Fruit fly (Drosophila melanogaster) whole organism, embryonic: ENCODE measurements around the gene lectin-28C.

Experiments
- Atf6 ChIP-seq: fragments of 200-800 bp; sonication (Bioruptor generic); IDR thresholded peaks from 2 replicates; pipeline ENCODE4 v1.3.6; 2022; ENCODE audit warnings: missing biosample characterization, missing genetic modification characterization
- B-H2 ChIP-seq: fragments of 200-800 bp; sonication (Bioruptor generic); optimal IDR thresholded peaks from 2 replicates; lab custom pipeline; 2018; ENCODE audit warnings: missing biosample characterization, mild to moderate bottlenecking, missing genetic modification characterization
- Blimp-1 ChIP-seq: fragments of 200-800 bp; sonication (Bioruptor generic); optimal IDR thresholded peaks from 3 replicates; lab custom pipeline; 2018; ENCODE audit warnings: missing biosample characterization, missing genetic modification characterization, mild to moderate bottlenecking, moderate library complexity, missing genetic modification reagents
- CG10654 ChIP-seq: fragments of 200-800 bp; sonication (Bioruptor generic); optimal IDR thresholded peaks from 2 replicates; lab custom pipeline; 2016; ENCODE audit warnings: missing biosample characterization, missing genetic modification characterization
- CG10959 ChIP-seq: fragments of 200-800 bp; sonication (Bioruptor generic); IDR thresholded peaks from 2 replicates; pipeline ENCODE4 v1.3.6; 2022; ENCODE audit warnings: missing biosample characterization, missing genetic modification characterization
- CG11456 ChIP-seq: fragments of 200-800 bp; sonication (Bioruptor generic); IDR thresholded peaks from 3 replicates; pipeline ENCODE4 v1.3.6; 2022; ENCODE audit warnings: missing biosample characterization, missing genetic modification characterization
- CG11723 ChIP-seq: fragments of 200-800 bp; sonication (Bioruptor generic); optimal IDR thresholded peaks from 2 replicates; lab custom pipeline; 2017; ENCODE audit warnings: missing biosample characterization, mild to moderate bottlenecking, missing genetic modification characterization
- CG12391 ChIP-seq: fragments of 200-800 bp; sonication (Bioruptor generic); optimal IDR thresholded peaks from 3 replicates; lab custom pipeline; 2018; ENCODE audit warnings: missing biosample characterization, mild to moderate bottlenecking, missing genetic modification characterization, moderate library complexity
- CG12769 ChIP-seq: fragments of 200-800 bp; sonication (Bioruptor generic); optimal IDR thresholded peaks from 2 replicates; lab custom pipeline; 2019; ENCODE audit warnings: missing biosample characterization, mild to moderate bottlenecking, missing genetic modification characterization, moderate library complexity
- CG13296 ChIP-seq: fragments of 200-800 bp; sonication (Bioruptor generic); optimal IDR thresholded peaks from 3 replicates; lab custom pipeline; 2018; ENCODE audit warnings: missing biosample characterization, mild to moderate bottlenecking, missing genetic modification characterization
- CG13894 ChIP-seq: fragments of 200-800 bp; sonication (Bioruptor generic); optimal IDR thresholded peaks from 3 replicates; lab custom pipeline; 2018; ENCODE audit warnings: missing biosample characterization, mild to moderate bottlenecking, missing genetic modification characterization, moderate library complexity
- CG15479 ChIP-seq: fragments of 200-800 bp; sonication (Bioruptor generic); optimal IDR thresholded peaks from 3 replicates; lab custom pipeline; 2019; ENCODE audit warnings: missing biosample characterization, mild to moderate bottlenecking, missing genetic modification characterization, moderate library complexity
- CG15696 ChIP-seq: fragments of 200-800 bp; sonication (Bioruptor generic); optimal IDR thresholded peaks from 2 replicates; lab custom pipeline; 2019; ENCODE audit warnings: missing biosample characterization, mild to moderate bottlenecking, missing genetic modification characterization, moderate library complexity
- CG2129 ChIP-seq: fragments of 200-800 bp; sonication (Bioruptor generic); IDR thresholded peaks from 2 replicates; pipeline ENCODE4 v1.3.6; 2022; ENCODE audit warnings: missing biosample characterization, missing genetic modification characterization; ENCODE audit not compliant: partially characterized antibody
- CG2199 ChIP-seq: fragments of 200-800 bp; sonication (Bioruptor generic); IDR thresholded peaks from 3 replicates; pipeline ENCODE4 v1.3.6; 2022; ENCODE audit warnings: missing biosample characterization, missing genetic modification characterization
- CG2875 ChIP-seq: fragments of 200-800 bp; sonication (Bioruptor generic); optimal IDR thresholded peaks from 2 replicates; lab custom pipeline; 2017; ENCODE audit warnings: missing biosample characterization, mild to moderate bottlenecking, missing genetic modification characterization, missing genetic modification reagents
- CG3281 ChIP-seq: fragments of 200-800 bp; sonication (Bioruptor generic); optimal IDR thresholded peaks from 3 replicates; lab custom pipeline; 2017; ENCODE audit warnings: missing biosample characterization, mild to moderate bottlenecking, missing genetic modification characterization
- CG4360 ChIP-seq: fragments of 200-800 bp; sonication (Bioruptor generic); IDR thresholded peaks from 2 replicates; pipeline ENCODE4 v1.3.6; 2022; ENCODE audit warnings: missing biosample characterization, missing genetic modification characterization
- CG6765 ChIP-seq: fragments of 200-800 bp; sonication (Bioruptor generic); optimal IDR thresholded peaks from 3 replicates; lab custom pipeline; 2017; ENCODE audit warnings: missing biosample characterization, mild to moderate bottlenecking, missing genetic modification characterization
- CG8478 ChIP-seq: fragments of >200 bp; optimal IDR thresholded peaks from 2 replicates; lab custom pipeline; 2018
- CG9727 ChIP-seq: fragments of 200-800 bp; sonication (Bioruptor generic); optimal IDR thresholded peaks from 3 replicates; lab custom pipeline; 2017; ENCODE audit warnings: missing biosample characterization, mild to moderate bottlenecking, missing genetic modification characterization
- D19A ChIP-seq: fragments of 200-800 bp; optimal IDR thresholded peaks from 3 replicates; lab custom pipeline; 2019; ENCODE audit warnings: missing biosample characterization, mild to moderate bottlenecking, missing genetic modification characterization, moderate library complexity
- HLH3B ChIP-seq: fragments of 200-800 bp; sonication (Bioruptor generic); IDR thresholded peaks from 2 replicates; pipeline ENCODE4 v1.3.6; 2022; ENCODE audit warnings: missing biosample characterization, missing genetic modification characterization
- HmgD ChIP-seq: fragments of 200-800 bp; sonication (Bioruptor generic); optimal IDR thresholded peaks from 3 replicates; lab custom pipeline; 2016; ENCODE audit warnings: missing biosample characterization, missing genetic modification characterization
- Hmr ChIP-seq: fragments of 200-800 bp; sonication (Bioruptor generic); optimal IDR thresholded peaks from 3 replicates; lab custom pipeline; 2017; ENCODE audit warnings: mild to moderate bottlenecking, missing biosample characterization, missing genetic modification reagents, missing genetic modification characterization
- Kr ChIP-seq: fragments of 200-800 bp; sonication (Bioruptor generic); optimal IDR thresholded peaks from 2 replicates; lab custom pipeline; 2017; ENCODE audit warnings: missing biosample characterization, mild to moderate bottlenecking, missing genetic modification characterization
- Meics ChIP-seq: fragments of 200-800 bp; sonication (Bioruptor generic); optimal IDR thresholded peaks from 2 replicates; lab custom pipeline; 2017; ENCODE audit warnings: missing biosample characterization, mild to moderate bottlenecking, missing genetic modification characterization
- Mrtf ChIP-seq: fragments of 200-800 bp; sonication (Bioruptor generic); IDR thresholded peaks from 3 replicates; pipeline ENCODE4 v1.3.6; 2022; ENCODE audit warnings: missing biosample characterization, missing genetic modification characterization
- Sin3A ChIP-seq: fragments of >200 bp; optimal IDR thresholded peaks from 2 replicates; lab custom pipeline; 2018
- Tbp ChIP-seq: fragments of >200 bp; optimal IDR thresholded peaks from 2 replicates; lab custom pipeline; 2018; ENCODE audit warnings: missing biosample characterization, missing genetic modification characterization
- bsh ChIP-seq, 2 experiments: fragments of 200-800 bp; sonication (Bioruptor generic); optimal IDR thresholded peaks; 2 replicates each; lab custom pipeline; 2017 to 2018; ENCODE audit warnings: mild to moderate bottlenecking in 2 of 2, missing biosample characterization in 2 of 2, missing genetic modification characterization in 2 of 2, moderate library complexity in 1 of 2
- caup ChIP-seq: fragments of 200-800 bp; sonication (Bioruptor generic); optimal IDR thresholded peaks from 3 replicates; lab custom pipeline; 2017; ENCODE audit warnings: missing biosample characterization, mild to moderate bottlenecking, missing genetic modification characterization, moderate library complexity; ENCODE audit not compliant: severe bottlenecking
- cwo ChIP-seq: fragments of 200-800 bp; sonication (Bioruptor generic); optimal IDR thresholded peaks from 3 replicates; lab custom pipeline; 2017; ENCODE audit warnings: missing biosample characterization, missing genetic modification characterization, mild to moderate bottlenecking, moderate library complexity, missing genetic modification reagents
- dm ChIP-seq: fragments of 200-800 bp; sonication (Bioruptor generic); optimal IDR thresholded peaks from 3 replicates; lab custom pipeline; 2016; ENCODE audit warnings: missing biosample characterization, missing genetic modification characterization
- esg ChIP-seq: fragments of 200-800 bp; sonication (Bioruptor generic); conservative IDR thresholded peaks from 2 replicates; pipeline ENCODE4 v1.3.6; 2022; ENCODE audit warnings: missing biosample characterization, missing genetic modification characterization
- ewg ChIP-seq: fragments of 200-800 bp; sonication (Bioruptor generic); optimal IDR thresholded peaks from 3 replicates; lab custom pipeline; 2017; ENCODE audit warnings: mild to moderate bottlenecking, missing biosample characterization, missing genetic modification reagents, missing genetic modification characterization
- eyg ChIP-seq: fragments of 200-800 bp; sonication (Bioruptor generic); optimal IDR thresholded peaks from 3 replicates; lab custom pipeline; 2016; ENCODE audit warnings: missing biosample characterization, missing genetic modification characterization
- gcm ChIP-seq: fragments of 200-800 bp; sonication (Bioruptor generic); optimal IDR thresholded peaks from 2 replicates; lab custom pipeline; 2019; ENCODE audit warnings: missing biosample characterization, mild to moderate bottlenecking, missing genetic modification characterization, moderate library complexity
- grn ChIP-seq: fragments of 200-800 bp; sonication (Bioruptor generic); optimal IDR thresholded peaks from 3 replicates; lab custom pipeline; 2017; ENCODE audit warnings: missing biosample characterization, missing genetic modification characterization
- gsb ChIP-seq: fragments of 200-800 bp; sonication (Bioruptor generic); IDR thresholded peaks from 2 replicates; pipeline ENCODE4 v1.3.6; 2022; ENCODE audit warnings: missing biosample characterization, missing genetic modification characterization
- hb ChIP-seq: fragments of 200-800 bp; sonication (Bioruptor generic); IDR thresholded peaks from 3 replicates; pipeline ENCODE4 v1.3.6; 2022; ENCODE audit warnings: missing biosample characterization, missing genetic modification characterization; ENCODE audit not compliant: partially characterized antibody
- her ChIP-seq: fragments of 200-800 bp; sonication (Bioruptor generic); optimal IDR thresholded peaks from 2 replicates; lab custom pipeline; 2016; ENCODE audit warnings: missing biosample characterization, missing genetic modification characterization
- hkb ChIP-seq, 2 experiments: fragments of 200-800 bp in 1 of 2; fragments of >200 bp in 1 of 2; sonication (Bioruptor generic) in 1 of 2; IDR thresholded peaks in 1 of 2; optimal IDR thresholded peaks in 1 of 2; 2 replicates each; pipeline versions ENCODE4 v1.3.6 to Lab custom; 2017 to 2022; ENCODE audit warnings: missing biosample characterization in 1 of 2, missing genetic modification characterization in 1 of 2
- mirr ChIP-seq: fragments of 200-800 bp; sonication (Bioruptor generic); optimal IDR thresholded peaks from 3 replicates; lab custom pipeline; 2018; ENCODE audit warnings: missing biosample characterization, mild to moderate bottlenecking, missing genetic modification characterization
- pfk ChIP-seq: fragments of 200-800 bp; sonication (Bioruptor generic); optimal IDR thresholded peaks from 2 replicates; lab custom pipeline; 2018; ENCODE audit warnings: missing biosample characterization, mild to moderate bottlenecking, missing genetic modification characterization, moderate library complexity
- psq ChIP-seq: fragments of 200-800 bp; sonication (Bioruptor generic); optimal IDR thresholded peaks from 2 replicates; lab custom pipeline; 2017; ENCODE audit warnings: missing biosample characterization, missing genetic modification characterization
- sr ChIP-seq: fragments of 200-800 bp; sonication (Bioruptor generic); IDR thresholded peaks from 3 replicates; pipeline ENCODE4 v1.3.6; 2022; ENCODE audit warnings: missing biosample characterization, missing genetic modification characterization
- tio ChIP-seq: fragments of 200-800 bp; sonication (Bioruptor generic); optimal IDR thresholded peaks from 2 replicates; lab custom pipeline; 2017; ENCODE audit warnings: missing biosample characterization, missing genetic modification characterization, inconsistent platforms
- tll ChIP-seq, 2 experiments: fragments of 200-800 bp in 1 of 2; fragments of >200 bp in 1 of 2; sonication (Bioruptor generic) in 1 of 2; optimal IDR thresholded peaks; 2 replicates each; lab custom pipeline; 2017 to 2019; ENCODE audit warnings: missing biosample characterization in 2 of 2, missing genetic modification characterization in 2 of 2, mild to moderate bottlenecking in 1 of 2, moderate library complexity in 1 of 2
- vnd ChIP-seq: fragments of 200-800 bp; sonication (Bioruptor generic); IDR thresholded peaks from 3 replicates; pipeline ENCODE4 v1.3.6; 2022; ENCODE audit warnings: missing biosample characterization, missing genetic modification characterization; ENCODE audit not compliant: partially characterized antibody

The lectin-28C gene

DNA sequence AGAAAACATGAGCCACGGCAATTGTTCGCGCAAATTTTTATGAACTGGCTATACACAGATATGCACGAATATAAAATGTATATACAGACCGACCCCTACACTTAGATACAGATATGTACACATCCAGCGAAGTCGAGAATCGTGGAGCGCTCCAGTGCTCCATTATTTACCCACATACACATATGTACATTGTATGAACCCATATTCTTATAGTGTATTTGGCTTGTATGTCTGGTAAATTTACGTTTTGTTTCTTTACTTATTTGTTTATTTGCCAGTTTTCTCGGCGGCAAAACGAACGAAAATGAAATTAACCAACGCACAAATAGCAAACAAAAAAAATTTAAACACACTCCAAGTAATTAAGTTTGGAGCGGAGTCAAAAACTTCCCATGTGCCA, 43.5 kb upstream of the lectin-28C start (continued):
- TF ChIP-seq her (GFP tag; lab: Kevin White, UChicago) (peak; percentile 11), CG13894 (tag; lab: Kevin White, UChicago) (peak; percentile 87), CG13296 (GFP tag; lab: Kevin White, UChicago) (peak; percentile 83), hkb (optimal IDR thresholded peaks at IDR 0.05; lab: Kevin White, UChicago) (no peak), hkb (GFP tag; IDR thresholded peaks at IDR 0.05; lab: Robert Waterston, UW) (no peak), CG12769 (tag; lab: Kevin White, UChicago) (peak; percentile 75), Atf6 (GFP tag; lab: Robert Waterston, UW) (peak; percentile 68; the same call in 1 of the 2 replicates), CG9727 (GFP tag; lab: Kevin White, UChicago) (peak; percentile 56), eyg (peak; percentile 70), Blimp-1 (GFP tag; lab: Kevin White, UChicago) (peak; percentile 74), hb (GFP tag; lab: Robert Waterston, UW) (no peak), sr (no peak), tio (no peak), dm (GFP tag; lab: Kevin White, UChicago) (peak; percentile 31), CG4360 (GFP tag; lab: Robert Waterston, UW) (peak; percentile 32; the same call in 1 of the 2 replicates), mirr (peak; percentile 93), Hmr (GFP tag; lab: Kevin White, UChicago) (peak; percentile 65), gcm (GFP tag; lab: Kevin White, UChicago) (no peak), pfk (peak; percentile 70), HLH3B (no peak; the same call in 1 of the 2 replicates), CG15696 (peak; percentile 73), ewg (GFP tag; lab: Kevin White, UChicago) (no peak), CG11456 (GFP tag; lab: Robert Waterston, UW) (peak; percentile 56; the same call in 1 of the 3 replicates), CG2199 (GFP tag; lab: Robert Waterston, UW) (no peak), gsb (peak; percentile 21; the same call in 1 of the 2 replicates), CG11723 (GFP tag; lab: Kevin White, UChicago) (peak; percentile 13), grn (peak; percentile 51), CG2875 (GFP tag; lab: Kevin White, UChicago) (peak; percentile 35), CG10654 (GFP tag; lab: Kevin White, UChicago) (peak; percentile 38), CG2129 (GFP tag; lab: Robert Waterston, UW) (no peak), cwo (GFP tag; lab: Kevin White, UChicago) (peak; percentile 53), CG8478 (lab: Kevin White, UChicago) (no peak), psq (GFP tag; lab: Kevin White, UChicago) (no peak), bsh (GFP tag; optimal IDR thresholded peaks at IDR 0.05; lab: Kevin White, UChicago) (peak in 1 of 2 experiments; percentile 40), CG15479 (GFP tag; lab: Kevin White, UChicago) (no peak), CG6765 (peak; percentile 73), D19A (tag; lab: Kevin White, UChicago) (peak; percentile 78), B-H2 (GFP tag; lab: Kevin White, UChicago) (peak; percentile 69), Meics (GFP tag; lab: Kevin White, UChicago) (peak; percentile 69), Mrtf (no peak), HmgD (GFP tag; lab: Kevin White, UChicago) (no peak), esg (GFP tag; lab: Robert Waterston, UW) (no peak), Tbp (GFP tag; lab: Kevin White, UChicago) (no peak), CG12391 (tag; lab: Kevin White, UChicago) (no peak), Kr (GFP tag; lab: Kevin White, UChicago) (no peak), tll (GFP tag; optimal IDR thresholded peaks at IDR 0.05; lab: Kevin White, UChicago) (no peak), CG3281 (peak; percentile 75), caup (GFP tag; lab: Kevin White, UChicago) (peak; percentile 52), CG10959 (GFP tag; lab: Robert Waterston, UW) (no peak), Sin3A (lab: Kevin White, UChicago) (no peak), vnd (GFP tag; lab: Robert Waterston, UW) (no peak)
